Worm (Caenorhabditis elegans) whole organism, midembryonic: ENCODE data around the gene srh-166.

ENCODE experiments used
- T22C8.4 ChIP-seq: fragments of 200-800 bp; sonication (Bioruptor generic); IDR thresholded peaks from 2 replicates; pipeline ENCODE4 v1.3.6; 2022; ENCODE audit warnings: missing genetic modification characterization, missing compliant biosample characterization
- cog-1 ChIP-seq: sonication (generic microtip); optimal IDR thresholded peaks from 2 replicates; lab custom pipeline; 2016; ENCODE audit warnings: missing genetic modification characterization, missing compliant biosample characterization
- flt-1 ChIP-seq: fragments of 200-800 bp; sonication (Bioruptor generic); IDR thresholded peaks from 2 replicates; pipeline ENCODE4 v1.3.6; 2022; ENCODE audit warnings: missing genetic modification characterization, missing compliant biosample characterization
- klf-2 ChIP-seq: fragments of 200-800 bp; sonication (Bioruptor generic); conservative IDR thresholded peaks from 2 replicates; pipeline ENCODE4 v1.3.6; 2022; ENCODE audit warnings: missing genetic modification reagents, missing genetic modification characterization, missing compliant biosample characterization
- med-1 ChIP-seq: sonication (generic microtip); optimal IDR thresholded peaks from 2 replicates; lab custom pipeline; 2017; ENCODE audit warnings: missing genetic modification characterization, mild to moderate bottlenecking, missing compliant biosample characterization, antibody characterized with exemption, missing genetic modification reagents; ENCODE audit not compliant: insufficient read depth
- ref-1 ChIP-seq: fragments of 200-800 bp; sonication (Bioruptor generic); conservative IDR thresholded peaks from 2 replicates; pipeline ENCODE4 v1.3.6; 2022; ENCODE audit warnings: missing genetic modification reagents, missing genetic modification characterization, missing compliant biosample characterization
- tab-1 ChIP-seq: fragments of 200-800 bp; sonication (Bioruptor generic); IDR thresholded peaks from 2 replicates; pipeline ENCODE4 v1.3.6; 2022; ENCODE audit warnings: missing genetic modification characterization, missing compliant biosample characterization
- ztf-23 ChIP-seq: fragments of 200-800 bp; sonication (Bioruptor generic); IDR thresholded peaks from 2 replicates; pipeline ENCODE4 v1.3.6; 2022; ENCODE audit warnings: missing genetic modification reagents, missing genetic modification characterization, missing compliant biosample characterization
- ztf-29 ChIP-seq: fragments of 200-800 bp; sonication (Bioruptor generic); IDR thresholded peaks from 2 replicates; pipeline ENCODE4 v1.3.6; 2022; ENCODE audit warnings: missing genetic modification reagents, missing genetic modification characterization, missing compliant biosample characterization

The srh-166 gene

DNA sequence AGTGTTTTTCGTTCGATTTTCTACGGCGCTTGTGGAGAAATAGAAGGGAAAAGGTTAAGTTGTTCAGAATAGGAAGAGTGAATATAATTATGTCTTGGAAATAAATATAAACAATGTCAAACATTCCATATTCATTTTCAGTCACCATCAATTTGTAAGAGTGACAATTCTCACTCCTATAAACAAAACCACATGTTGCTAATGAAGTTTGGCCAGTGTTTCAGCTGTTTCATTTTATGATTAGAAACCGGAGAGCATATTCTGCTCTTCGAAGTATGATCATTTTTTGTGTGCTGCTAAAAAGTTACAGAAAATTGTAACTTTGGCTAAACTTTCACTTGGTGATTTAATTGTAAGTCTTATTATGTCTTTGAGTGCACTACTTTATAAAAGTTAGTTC is 29.5 kb upstream of the srh-166 start, which contains the start of gene Y38H6C.21:
Gene Y38H6C.21 (minus strand): TSS at position 148 of the 400 bp plus-strand sequence.
- no peak for TF ChIP-seq T22C8.4 (GFP tag; lab: Robert Waterston, UW)
- TF ChIP-seq cog-1 (tag; lab: Kevin White, UChicago), result no peak
- no peak for TF ChIP-seq med-1
- no peak for TF ChIP-seq ref-1 (GFP tag; lab: Robert Waterston, UW)
- TF ChIP-seq tab-1 (GFP tag; lab: Robert Waterston, UW), result no peak
- TF ChIP-seq flt-1, result no peak
- TF ChIP-seq ztf-29 (GFP tag; lab: Robert Waterston, UW), result no peak

DNA sequence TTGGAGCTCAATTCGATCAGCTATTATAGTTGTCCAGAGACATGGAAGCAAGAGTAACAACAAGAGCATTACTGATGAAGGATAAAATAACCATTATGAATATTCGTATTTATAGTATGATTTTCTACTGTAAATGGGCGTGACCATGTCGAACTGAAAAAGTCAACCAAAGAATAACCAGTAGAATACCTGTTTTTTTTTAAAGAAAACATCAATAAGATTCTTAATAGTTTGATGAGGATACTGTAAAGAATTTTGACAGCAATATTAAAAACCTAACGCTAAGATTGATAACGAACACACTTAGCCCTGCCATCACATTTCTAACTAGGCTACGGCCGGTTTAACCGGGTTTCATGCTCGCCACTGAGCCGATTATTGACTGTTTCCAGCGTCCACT is 27.3 kb upstream of the srh-166 start, which contains the start of gene vmo-1:
Gene vmo-1 (minus strand): TSS at position 101 of the 400 bp plus-strand sequence.
- TF ChIP-seq tab-1 (GFP tag; lab: Robert Waterston, UW) (no peak), med-1 (no peak), ref-1 (GFP tag; lab: Robert Waterston, UW) (no peak), cog-1 (tag; lab: Kevin White, UChicago) (no peak), flt-1 (no peak), klf-2 (no peak), ztf-23 (GFP tag; lab: Robert Waterston, UW) (no peak), T22C8.4 (GFP tag; lab: Robert Waterston, UW) (no peak), ztf-29 (GFP tag; lab: Robert Waterston, UW) (no peak)

DNA sequence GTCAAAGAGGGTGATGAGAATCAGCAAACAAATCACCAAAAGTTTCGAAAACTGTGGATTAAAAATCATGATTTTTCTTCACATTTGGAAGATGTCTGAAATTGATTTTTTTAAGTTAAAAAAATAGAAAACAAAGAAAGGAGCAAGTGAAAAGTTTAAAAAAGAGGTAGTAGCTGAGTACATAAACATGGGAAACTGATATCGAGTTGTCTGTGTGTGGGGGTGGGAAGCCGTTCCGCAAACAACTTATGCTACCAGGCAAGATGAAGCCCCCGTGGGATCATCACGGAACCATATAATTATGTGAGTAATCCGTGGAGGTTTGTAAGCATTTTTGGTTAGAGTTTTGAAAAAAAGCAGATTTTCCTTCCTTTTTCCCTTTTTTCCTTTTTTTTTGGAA is 25.4 kb upstream of the srh-166 start, which contains the start of gene Y38H6C.20:
Gene Y38H6C.20 (minus strand): TSS at position 101 of the 400 bp plus-strand sequence.
- TF ChIP-seq klf-2 (no peak), ref-1 (GFP tag; lab: Robert Waterston, UW) (no peak), tab-1 (GFP tag; lab: Robert Waterston, UW) (no peak), T22C8.4 (GFP tag; lab: Robert Waterston, UW) (no peak), ztf-29 (GFP tag; lab: Robert Waterston, UW) (no peak), ztf-23 (GFP tag; lab: Robert Waterston, UW) (no peak), med-1 (no peak), cog-1 (tag; lab: Kevin White, UChicago) (no peak), flt-1 (no peak)

DNA sequence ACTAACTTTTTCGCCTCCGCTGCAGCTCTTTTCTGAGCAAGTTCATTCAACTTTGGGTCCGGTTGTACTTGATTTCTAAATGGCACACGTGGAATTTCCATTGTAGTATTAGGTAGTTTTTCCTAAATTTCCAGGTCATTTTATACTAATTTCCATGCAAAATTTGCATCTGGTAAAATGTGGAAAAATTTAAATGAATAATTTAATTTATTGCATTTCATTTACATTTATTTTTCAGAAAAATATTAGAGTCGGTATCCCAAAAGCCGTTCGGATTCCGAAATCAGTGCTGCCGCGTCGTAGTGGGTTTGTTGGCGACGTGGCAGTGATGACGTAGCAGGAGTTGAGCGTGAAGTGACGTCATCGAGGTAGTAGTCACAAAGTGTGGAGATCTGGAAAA is 21.4 kb upstream of the srh-166 start, which contains the start of gene Y38H6C.18:
Gene Y38H6C.18 (minus strand): TSS at position 101 of the 400 bp plus-strand sequence.
- TF ChIP-seq ztf-23 (GFP tag; lab: Robert Waterston, UW) (no peak), cog-1 (tag; lab: Kevin White, UChicago) (no peak), med-1 (no peak), tab-1 (GFP tag; lab: Robert Waterston, UW) (no peak), T22C8.4 (GFP tag; lab: Robert Waterston, UW) (no peak), flt-1 (no peak), klf-2 (no peak), ztf-29 (GFP tag; lab: Robert Waterston, UW) (no peak), ref-1 (GFP tag; lab: Robert Waterston, UW) (no peak)

DNA sequence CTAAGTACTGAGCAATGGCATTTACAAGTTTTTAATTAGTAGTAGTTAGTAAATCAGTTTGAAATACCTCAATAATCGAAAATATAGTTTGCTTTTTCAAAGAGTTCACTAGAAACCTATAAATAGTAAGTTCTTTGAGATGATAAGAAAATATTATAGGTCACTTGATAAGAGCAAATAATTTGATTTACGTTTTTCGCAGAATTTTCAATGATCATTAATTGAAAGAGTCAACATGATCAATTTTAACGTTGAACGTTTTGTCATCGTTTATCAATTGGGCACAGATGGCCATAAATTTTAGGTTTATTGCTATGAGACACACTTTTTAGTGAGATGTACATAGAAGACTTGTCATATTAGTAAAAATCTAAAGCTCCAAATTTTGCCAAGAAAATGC is 20.1 kb upstream of the srh-166 start:
- TF ChIP-seq ztf-29 (GFP tag; lab: Robert Waterston, UW) (no peak), flt-1 (no peak), klf-2 (no peak), ref-1 (GFP tag; lab: Robert Waterston, UW) (no peak), med-1 (no peak), cog-1 (tag; lab: Kevin White, UChicago) (no peak), tab-1 (GFP tag; lab: Robert Waterston, UW) (no peak), ztf-23 (GFP tag; lab: Robert Waterston, UW) (no peak), T22C8.4 (GFP tag; lab: Robert Waterston, UW) (no peak)

DNA sequence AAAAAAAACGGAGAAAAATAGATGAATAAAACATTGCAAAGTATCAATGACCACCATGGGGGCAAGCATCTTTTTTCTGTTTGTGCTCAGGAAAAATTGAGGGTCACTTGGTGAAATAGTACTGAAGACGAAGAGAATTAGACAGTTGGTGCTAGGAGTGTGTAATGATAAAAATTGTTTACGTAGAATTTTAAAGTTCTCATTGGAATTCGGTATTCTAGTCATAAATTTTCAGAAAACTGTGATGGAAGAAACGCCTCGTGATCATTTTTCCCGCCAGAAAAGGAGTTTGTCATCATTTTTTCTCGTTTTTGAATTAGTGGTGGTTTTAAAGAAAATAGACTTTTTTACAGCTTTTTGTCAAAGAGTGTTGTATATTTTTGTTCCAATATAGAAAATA is 18.9 kb upstream of the srh-166 start:
- TF ChIP-seq klf-2, result no peak
- TF ChIP-seq cog-1 (tag; lab: Kevin White, UChicago), result no peak
- TF ChIP-seq T22C8.4 (GFP tag; lab: Robert Waterston, UW), result no peak

DNA sequence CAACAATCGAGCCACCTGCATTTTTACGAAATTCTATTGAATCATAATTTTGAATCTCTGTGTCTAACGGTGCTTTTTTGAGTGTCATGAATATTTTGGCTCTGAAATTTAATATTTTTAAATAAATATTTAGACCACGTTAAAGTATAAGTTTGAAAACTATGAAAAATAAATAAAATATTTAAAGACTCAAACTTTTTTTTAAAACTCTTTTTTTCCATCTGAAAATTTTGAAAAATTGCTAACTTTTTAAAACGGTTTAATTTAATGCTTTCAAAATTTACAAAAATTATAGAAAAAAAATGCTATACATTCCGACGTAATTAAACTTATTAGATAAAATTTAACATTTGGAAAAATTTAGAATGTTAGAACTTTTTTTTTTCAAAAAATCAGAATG is 18.4 kb upstream of the srh-166 start, which contains the start of gene slc-36.3:
Gene slc-36.3 (minus strand): TSS at position 101 of the 400 bp plus-strand sequence.
- TF ChIP-seq ztf-23 (GFP tag; lab: Robert Waterston, UW) (no peak), klf-2 (no peak), ref-1 (GFP tag; lab: Robert Waterston, UW) (no peak), ztf-29 (GFP tag; lab: Robert Waterston, UW) (no peak), cog-1 (tag; lab: Kevin White, UChicago) (no peak), flt-1 (no peak), T22C8.4 (GFP tag; lab: Robert Waterston, UW) (no peak), med-1 (no peak), tab-1 (GFP tag; lab: Robert Waterston, UW) (no peak)

DNA sequence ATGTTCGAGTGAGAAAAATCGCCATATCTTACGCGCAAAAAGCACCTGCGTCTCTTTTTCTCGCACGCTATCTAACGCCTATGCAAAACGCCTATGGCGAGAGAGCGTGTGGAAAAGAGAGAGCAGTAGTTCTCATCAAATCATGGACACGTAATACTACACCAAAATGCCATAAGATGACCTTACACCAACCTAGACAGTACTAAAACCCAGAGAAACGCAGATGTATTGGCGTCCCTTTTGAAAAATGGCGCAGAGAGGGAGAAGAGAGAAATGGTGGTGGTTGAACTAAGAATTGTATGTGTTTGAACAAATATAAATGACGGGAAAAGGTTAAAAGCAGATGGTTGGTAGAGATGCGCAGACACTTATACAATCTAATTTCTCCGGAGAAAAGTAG is 13.4 kb upstream of the srh-166 start, which contains the start of gene Y38H6C.16:
Gene Y38H6C.16 (minus strand): TSS at position 293 of the 400 bp plus-strand sequence.
- TF ChIP-seq med-1, result no peak
- no peak for TF ChIP-seq tab-1 (GFP tag; lab: Robert Waterston, UW)
- no peak for TF ChIP-seq cog-1 (tag; lab: Kevin White, UChicago)
- no peak for TF ChIP-seq ztf-23 (GFP tag; lab: Robert Waterston, UW)
- no peak for TF ChIP-seq ztf-29 (GFP tag; lab: Robert Waterston, UW)
- TF ChIP-seq ref-1 (GFP tag; lab: Robert Waterston, UW), result no peak
- no peak for TF ChIP-seq klf-2
- TF ChIP-seq T22C8.4 (GFP tag; lab: Robert Waterston, UW), result no peak
- no peak for TF ChIP-seq flt-1

DNA sequence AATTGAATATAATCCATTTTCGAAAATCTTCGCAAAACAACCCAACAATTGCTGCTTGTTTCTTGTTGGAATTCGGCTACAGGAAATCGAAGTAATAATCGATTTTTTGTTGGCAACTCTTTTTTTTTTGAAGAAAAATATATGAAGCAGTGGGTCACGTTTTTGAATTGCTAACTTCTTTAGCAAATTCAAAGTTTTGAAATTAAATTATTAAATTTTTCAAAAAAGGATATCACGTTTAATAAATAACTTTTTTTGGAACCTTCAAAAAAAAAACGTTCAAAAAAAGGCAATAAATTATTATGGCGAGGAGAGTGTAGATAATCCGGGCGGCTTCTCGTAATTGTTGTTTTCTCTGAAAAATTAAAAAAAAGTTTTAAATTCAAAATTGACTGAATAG is 10.5 kb upstream of the srh-166 start, which contains the start of gene Y38H6C.15:
Gene Y38H6C.15 (minus strand): TSS at position 101 of the 400 bp plus-strand sequence.
- TF ChIP-seq ref-1 (GFP tag; lab: Robert Waterston, UW), result no peak
- TF ChIP-seq cog-1 (tag; lab: Kevin White, UChicago), result no peak
- no peak for TF ChIP-seq T22C8.4 (GFP tag; lab: Robert Waterston, UW)
- TF ChIP-seq ztf-29 (GFP tag; lab: Robert Waterston, UW), result no peak

DNA sequence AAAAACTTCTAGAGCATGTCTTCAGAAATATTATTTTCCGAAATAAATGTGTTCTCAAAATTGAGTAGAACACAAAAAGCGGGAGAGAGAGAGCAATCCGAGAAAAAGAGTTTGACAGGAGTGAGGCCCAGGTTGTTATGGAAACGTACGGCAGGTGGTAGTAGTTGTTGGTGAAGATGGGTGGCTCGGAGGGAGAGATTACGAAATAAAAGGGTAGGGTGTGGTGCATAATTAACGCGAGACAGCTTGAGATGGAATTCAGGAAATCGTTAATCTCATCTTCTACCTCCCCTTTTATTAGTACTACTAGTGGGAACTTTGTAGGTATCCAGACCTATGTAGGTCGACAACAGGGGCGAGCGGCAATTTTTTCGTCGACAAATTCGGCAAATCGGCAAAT is 8.4 kb upstream of the srh-166 start, which contains the start of gene famh-161:
Gene famh-161 (minus strand): TSS at position 101 of the 400 bp plus-strand sequence.
- no peak for TF ChIP-seq ztf-23 (GFP tag; lab: Robert Waterston, UW)
- TF ChIP-seq klf-2, result no peak
- TF ChIP-seq tab-1 (GFP tag; lab: Robert Waterston, UW), result no peak
